Fruit fly (Drosophila melanogaster): ENCODE data around the gene IFT57.
A peak's percentile ranks its signal among the peaks of the same experiment; 100 is the strongest.

Gene IFT57

DNA sequence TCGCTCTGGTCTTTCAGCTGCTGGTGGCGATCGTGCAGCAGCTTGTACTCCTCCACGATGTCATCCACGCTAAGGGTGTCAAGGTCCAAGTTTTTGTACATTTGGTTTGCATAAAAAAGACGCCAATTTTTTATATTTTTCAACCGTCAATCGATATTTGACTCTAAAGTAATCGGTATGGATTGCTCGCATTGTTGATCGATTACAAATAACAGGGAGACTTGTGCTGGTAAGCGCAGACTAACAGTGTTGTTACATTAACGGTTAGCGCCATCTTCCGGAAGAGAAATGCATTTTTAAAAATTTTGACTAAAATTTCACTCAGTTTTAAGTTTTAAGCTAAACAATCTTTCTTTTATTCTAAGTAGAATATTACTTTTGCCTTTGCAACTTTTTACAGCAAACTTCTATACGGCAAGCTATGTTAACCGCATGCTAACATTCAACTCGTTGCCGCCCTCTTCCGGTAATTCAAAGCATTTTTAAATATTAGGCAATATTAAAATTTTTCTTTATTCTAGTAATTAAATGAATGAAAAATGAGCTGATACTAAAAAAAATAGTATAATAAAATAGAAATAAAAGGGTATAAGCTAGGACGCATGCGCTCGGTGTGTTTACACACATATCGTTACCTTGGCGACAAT lies at the start of gene IFT57, which contains the start of gene Spindly (continued):
- TF ChIP-seq CG1602 (GFP tag; optimal IDR thresholded peaks at IDR 0.05) (no peak), cas (GFP tag; IDR thresholded peaks at IDR 0.05) (no peak), ham (GFP tag; IDR thresholded peaks at IDR 0.05) (no peak), HmgD (GFP tag; optimal IDR thresholded peaks at IDR 0.05) (no peak), unc-4 (GFP tag; IDR thresholded peaks at IDR 0.05; ENCODE audit: partially characterized antibody) (peak; percentile 65), cg (GFP tag; optimal IDR thresholded peaks at IDR 0.05) (no peak), TFAM (GFP tag; optimal IDR thresholded peaks at IDR 0.05) (no peak), insv (GFP tag; optimal IDR thresholded peaks at IDR 0.05) (no peak), CG14860 (GFP tag; IDR thresholded peaks at IDR 0.05; ENCODE audit: partially characterized antibody) (peak; percentile 17; the same call in 1 of the 3 replicates), lab (GFP tag; optimal IDR thresholded peaks at IDR 0.05) (no peak), fd64A (GFP tag; optimal IDR thresholded peaks at IDR 0.05) (no peak), sens-2 (GFP tag; IDR thresholded peaks at IDR 0.05) (no peak), org-1 (GFP tag; optimal IDR thresholded peaks at IDR 0.05) (no peak), CG6765 (GFP tag; optimal IDR thresholded peaks at IDR 0.05) (no peak), CG2129 (GFP tag; IDR thresholded peaks at IDR 0.05; ENCODE audit: partially characterized antibody) (peak; percentile 36; the same call in 1 of the 2 replicates), Abd-B (GFP tag; optimal IDR thresholded peaks at IDR 0.05) (no peak), Ravus (GFP tag; IDR thresholded peaks at IDR 0.05) (no peak), BEAF-32 (GFP tag; optimal IDR thresholded peaks at IDR 0.05) (peak; percentile 57), gfzf (GFP tag; optimal IDR thresholded peaks at IDR 0.05) (no peak), Sox102F (GFP tag; optimal IDR thresholded peaks at IDR 0.05) (no peak), CG10321 (GFP tag; IDR thresholded peaks at IDR 0.05) (no peak), CG16815 (GFP tag; optimal IDR thresholded peaks at IDR 0.05) (no peak), E2f2 (GFP tag; IDR thresholded peaks at IDR 0.05) (peak; percentile 93), eyg (GFP tag; optimal IDR thresholded peaks at IDR 0.05) (no peak), Trl (optimal IDR thresholded peaks at IDR 0.05) (no peak), Trl (GFP tag; optimal IDR thresholded peaks at IDR 0.05) (no peak), CG13894 (tag; optimal IDR thresholded peaks at IDR 0.05) (no peak), CG11398 (GFP tag; optimal IDR thresholded peaks at IDR 0.05) (no peak), trh (GFP tag; optimal IDR thresholded peaks at IDR 0.05) (no peak), az2 (GFP tag; optimal IDR thresholded peaks at IDR 0.05) (no peak), Atf-2 (GFP tag; optimal IDR thresholded peaks at IDR 0.05) (no peak), bbx (GFP tag; IDR thresholded peaks at IDR 0.05; ENCODE audit: partially characterized antibody) (peak; percentile 68), pb (GFP tag; optimal IDR thresholded peaks at IDR 0.05) (no peak), CG7963 (GFP tag; IDR thresholded peaks at IDR 0.05; ENCODE audit: partially characterized antibody) (no peak), Sox100B (GFP tag; optimal IDR thresholded peaks at IDR 0.05) (no peak), gsb (GFP tag; IDR thresholded peaks at IDR 0.05) (no peak), otp (GFP tag; IDR thresholded peaks at IDR 0.05) (no peak), CG31224 (GFP tag; IDR thresholded peaks at IDR 0.05) (no peak), CG13287 (GFP tag; IDR thresholded peaks at IDR 0.05; ENCODE audit: partially characterized antibody) (peak; percentile 72), sima (GFP tag; optimal IDR thresholded peaks at IDR 0.05) (no peak), CG9727 (GFP tag; optimal IDR thresholded peaks at IDR 0.05) (no peak), ind (GFP tag; optimal IDR thresholded peaks at IDR 0.05) (no peak), CG13123 (GFP tag; optimal IDR thresholded peaks at IDR 0.05) (no peak), Nf-YA (GFP tag; IDR thresholded peaks at IDR 0.05) (no peak), CG14710 (tag; optimal IDR thresholded peaks at IDR 0.05) (peak; percentile 4), sob (GFP tag; IDR thresholded peaks at IDR 0.05) (0 out of 2 replicates have a peak, but pooled peaks have one; percentile 21), Dll (GFP tag; IDR thresholded peaks at IDR 0.05; ENCODE audit: partially characterized antibody) (peak; percentile 75), HLH54F (GFP tag; optimal IDR thresholded peaks at IDR 0.05) (no peak), mld (GFP tag; IDR thresholded peaks at IDR 0.05; ENCODE audit: partially characterized antibody) (no peak), Bdp1 (GFP tag; optimal IDR thresholded peaks at IDR 0.05) (no peak)
